ENCODE assay signal across 4 worm cellular contexts in the genomic region with DNA sequence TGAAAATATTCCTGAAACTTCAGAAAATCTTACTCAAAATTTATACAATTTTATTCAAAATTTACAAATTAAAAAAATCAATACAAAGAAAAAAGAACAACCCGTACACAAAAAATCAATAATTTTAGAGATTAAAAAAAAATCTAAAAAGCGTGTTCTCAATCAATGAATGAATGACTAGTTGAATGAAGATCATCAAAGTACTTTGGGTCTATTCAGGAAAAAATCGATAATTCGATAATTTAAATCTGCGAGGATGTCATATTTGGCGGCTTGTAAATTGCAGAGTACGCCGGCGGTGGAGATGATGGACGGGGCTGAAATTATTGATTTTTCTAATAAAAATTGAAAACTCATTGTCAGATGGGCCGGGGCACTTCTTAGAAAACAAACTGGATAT.
TF ChIP-seq lines count a peak whose summit lies in the region.

No protein-coding gene starts in this region.

TF ChIP-seq in whole organism, L3 larva, 47 proteins besides CTCF, POLR2A, EP300 and RAD21:
- TF ChIP-seq R02D3.7 (tag; optimal IDR thresholded peaks at IDR 0.05; lab: Kevin White, UChicago) (no peak), ceh-28 (tag; optimal IDR thresholded peaks at IDR 0.05; lab: Kevin White, UChicago) (peak; percentile 85)

TF ChIP-seq in whole organism, L4 larva, 104 proteins besides CTCF, POLR2A, EP300 and RAD21:
- no peak for TF ChIP-seq hmg-1.1 (GFP tag; IDR thresholded peaks at IDR 0.05; lab: Robert Waterston, UW)
- TF ChIP-seq Y75B8A.6 (GFP tag; IDR thresholded peaks at IDR 0.05; lab: Robert Waterston, UW) = no peak
- TF ChIP-seq unc-130 (GFP tag; optimal IDR thresholded peaks at IDR 0.05; lab: Kevin White, UChicago) = no peak
- TF ChIP-seq ceh-28 (tag; optimal IDR thresholded peaks at IDR 0.05; lab: Kevin White, UChicago) = peak; percentile 88
- TF ChIP-seq F10B5.3 (tag; optimal IDR thresholded peaks at IDR 0.05; lab: Kevin White, UChicago) = no peak
- TF ChIP-seq skn-1 (tag; optimal IDR thresholded peaks at IDR 0.05; lab: Kevin White, UChicago) = no peak
- no peak for TF ChIP-seq saeg-2 (GFP tag; IDR thresholded peaks at IDR 0.05; lab: Robert Waterston, UW)

TF ChIP-seq in whole organism, late embryonic, 69 proteins besides CTCF, POLR2A, EP300 and RAD21:
- no peak for TF ChIP-seq hlh-30 (tag; optimal IDR thresholded peaks at IDR 0.05; lab: Kevin White, UChicago; ENCODE audit: insufficient read depth)
- TF ChIP-seq ceh-48 (tag; optimal IDR thresholded peaks at IDR 0.05; lab: Kevin White, UChicago) = peak; percentile 16

TF ChIP-seq in whole organism, midembryonic, 9 proteins besides CTCF, POLR2A, EP300 and RAD21:
- TF ChIP-seq ref-1 (GFP tag; conservative IDR thresholded peaks at IDR 0.05; lab: Robert Waterston, UW) = no peak
- peak; percentile 65 for TF ChIP-seq T22C8.4 (GFP tag; IDR thresholded peaks at IDR 0.05; lab: Robert Waterston, UW)
- TF ChIP-seq ztf-29 (GFP tag; IDR thresholded peaks at IDR 0.05; lab: Robert Waterston, UW) = no peak
- TF ChIP-seq tab-1 (GFP tag; IDR thresholded peaks at IDR 0.05; lab: Robert Waterston, UW) = no peak
- no peak for TF ChIP-seq flt-1 (GFP tag; IDR thresholded peaks at IDR 0.05; lab: Robert Waterston, UW)
